Fruit fly (Drosophila melanogaster): ENCODE data around the gene inaF-A.

The inaF-A gene

DNA sequence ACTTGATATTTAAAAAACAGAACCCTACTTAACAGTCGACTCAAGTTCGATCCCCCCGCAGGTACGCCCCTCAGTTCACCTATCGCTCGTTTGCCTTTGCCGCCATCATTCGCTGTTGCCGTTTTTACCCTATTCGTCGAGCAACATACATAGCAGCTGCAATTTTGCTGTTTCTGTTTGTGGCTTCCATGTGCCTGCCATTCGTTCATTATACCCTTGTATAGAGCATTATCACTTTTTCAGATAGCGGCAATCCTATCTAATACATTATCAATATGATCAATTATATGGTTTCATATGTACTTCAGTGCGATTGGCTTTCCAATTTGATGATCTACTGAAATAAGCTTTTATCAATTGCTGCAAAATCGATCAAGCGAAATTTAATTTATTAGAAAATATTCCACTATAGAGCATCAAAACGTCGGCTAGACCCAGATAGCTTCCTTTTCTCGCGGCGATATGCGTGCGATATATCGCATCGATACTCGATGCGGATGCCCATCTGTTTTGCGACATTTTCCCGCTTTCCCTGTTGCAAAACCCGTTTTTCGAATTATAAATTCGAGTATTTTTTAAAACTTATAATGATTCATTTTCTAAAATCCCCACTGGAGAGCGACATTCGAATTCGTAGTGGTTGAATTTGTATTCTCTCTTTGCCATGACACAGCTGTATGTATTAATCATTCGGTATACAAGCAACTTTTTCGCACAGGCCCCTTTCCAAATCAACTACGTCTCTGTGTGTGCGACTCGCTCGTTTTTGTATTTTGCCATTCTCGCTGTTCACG is 17.6 kb downstream of the inaF-A start (continued):
- TF ChIP-seq CG16813 (GFP tag; IDR thresholded peaks at IDR 0.05; ENCODE audit: partially characterized antibody) (peak; percentile 46; the same call in 2 of the 3 replicates), shn (GFP tag; optimal IDR thresholded peaks at IDR 0.05) (peak; percentile 84), gsb-n (tag; optimal IDR thresholded peaks at IDR 0.05) (peak; percentile 84), pnt (GFP tag; optimal IDR thresholded peaks at IDR 0.05) (peak; percentile 85), Atf-2 (GFP tag; optimal IDR thresholded peaks at IDR 0.05) (peak; percentile 84), CG8388 (GFP tag; optimal IDR thresholded peaks at IDR 0.05) (peak; percentile 82), Hr51 (GFP tag; optimal IDR thresholded peaks at IDR 0.05) (peak; percentile 77 to 88), repo (GFP tag; optimal IDR thresholded peaks at IDR 0.05) (peak; percentile 64), Xrp1 (GFP tag; IDR thresholded peaks at IDR 0.05) (peak; percentile 86), Neu2 (GFP tag; optimal IDR thresholded peaks at IDR 0.05; ENCODE audit: borderline replicate concordance) (peak; percentile 42), CG32772 (GFP tag; IDR thresholded peaks at IDR 0.05) (peak; percentile 81), CG3847 (GFP tag; IDR thresholded peaks at IDR 0.05) (peak; percentile 80), CG2129 (GFP tag; IDR thresholded peaks at IDR 0.05; ENCODE audit: partially characterized antibody) (peak; percentile 69), CG15011 (GFP tag; optimal IDR thresholded peaks at IDR 0.05) (peak; percentile 77), Ets97D (GFP tag; optimal IDR thresholded peaks at IDR 0.05) (no peak), HLH3B (GFP tag; IDR thresholded peaks at IDR 0.05) (peak; percentile 80), dm (GFP tag; optimal IDR thresholded peaks at IDR 0.05) (peak; percentile 76), tap (tag; optimal IDR thresholded peaks at IDR 0.05) (peak; percentile 86), Deaf1 (tag; optimal IDR thresholded peaks at IDR 0.05) (peak; percentile 67), Antp (GFP tag; optimal IDR thresholded peaks at IDR 0.05) (peak; percentile 60), her (GFP tag; optimal IDR thresholded peaks at IDR 0.05) (peak; percentile 63), Hr78 (GFP tag; optimal IDR thresholded peaks at IDR 0.05) (peak in 1 of 2 experiments; percentile 57), CrebB (tag; optimal IDR thresholded peaks at IDR 0.05) (peak; percentile 76), maf-S (GFP tag; optimal IDR thresholded peaks at IDR 0.05) (peak; percentile 69), grau (tag; optimal IDR thresholded peaks at IDR 0.05) (peak; percentile 92), danr (GFP tag; IDR thresholded peaks at IDR 0.05) (peak; percentile 82), cg (GFP tag; optimal IDR thresholded peaks at IDR 0.05) (no peak), fru (optimal IDR thresholded peaks at IDR 0.05) (peak; percentile 6), CG12155 (GFP tag; optimal IDR thresholded peaks at IDR 0.05) (peak; percentile 100), scrt (GFP tag; optimal IDR thresholded peaks at IDR 0.05) (peak; percentile 78), CG3407 (GFP tag; optimal IDR thresholded peaks at IDR 0.05) (peak; percentile 77), bsh (GFP tag; optimal IDR thresholded peaks at IDR 0.05) (peak; percentile 82 to 88), emc (GFP tag; optimal IDR thresholded peaks at IDR 0.05) (peak; percentile 78), CG11456 (GFP tag; IDR thresholded peaks at IDR 0.05) (peak; percentile 68), fd102C (GFP tag; optimal IDR thresholded peaks at IDR 0.05) (no peak), Xbp1 (GFP tag; optimal IDR thresholded peaks at IDR 0.05) (peak; percentile 88), CG43689 (GFP tag; IDR thresholded peaks at IDR 0.05) (no peak), sens (GFP tag) (peak; percentile 96), CG31441 (GFP tag; IDR thresholded peaks at IDR 0.05) (peak; percentile 85), Taf1 (GFP tag; IDR thresholded peaks at IDR 0.05) (no peak; the same call in 1 of the 2 replicates), Mrtf (GFP tag; IDR thresholded peaks at IDR 0.05) (peak; percentile 81), CG8944 (GFP tag; optimal IDR thresholded peaks at IDR 0.05) (peak; percentile 79), CG1832 (GFP tag; optimal IDR thresholded peaks at IDR 0.05) (no peak), CG33557 (GFP tag; optimal IDR thresholded peaks at IDR 0.05) (peak; percentile 87), dpn (GFP tag; optimal IDR thresholded peaks at IDR 0.05) (peak; percentile 79 to 91), luna (GFP tag; optimal IDR thresholded peaks at IDR 0.05) (peak; percentile 25), CG5180 (GFP tag; optimal IDR thresholded peaks at IDR 0.05) (peak; percentile 72), CG18764 (GFP tag; optimal IDR thresholded peaks at IDR 0.05) (peak; percentile 50), dmrt11E (tag; optimal IDR thresholded peaks at IDR 0.05) (peak; percentile 91)

Measured in whole organism, embryonic.